Worm (Caenorhabditis elegans): ENCODE measurements around the gene gsto-3.

The gsto-3 gene

DNA sequence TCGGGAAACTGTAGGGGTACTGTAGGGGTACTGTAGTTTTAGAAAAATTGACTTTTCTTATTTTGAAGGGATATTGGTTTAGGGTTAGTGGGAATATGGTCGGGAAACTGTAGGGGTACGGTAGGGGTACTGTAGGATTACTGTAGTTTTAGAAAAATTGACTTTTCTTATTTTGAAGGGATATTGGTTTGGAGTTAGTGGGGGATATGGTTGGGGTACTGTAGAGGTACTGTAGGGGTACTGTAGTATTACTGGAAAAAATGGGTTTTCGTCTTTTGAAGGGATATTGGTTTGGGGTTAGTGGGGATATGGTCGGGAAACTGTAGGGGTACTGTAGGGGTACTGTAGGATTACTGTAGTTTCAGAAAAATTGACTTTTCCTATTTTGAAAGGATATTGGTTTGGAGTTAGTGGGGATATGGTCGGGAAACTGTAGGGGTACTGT is 34.3 kb upstream of the gsto-3 start:
- TF ChIP-seq php-3 (GFP tag; IDR thresholded peaks at IDR 0.05) (peak; percentile 75; the same call in 1 of the 2 replicates), hmg-1.1 (GFP tag; IDR thresholded peaks at IDR 0.05) (peak; percentile 48; the same call in 1 of the 2 replicates), ZK337.2 (GFP tag; IDR thresholded peaks at IDR 0.05) (peak; percentile 64; the same call in 1 of the 2 replicates), madf-5 (GFP tag; IDR thresholded peaks at IDR 0.05) (peak; percentile 43 to 72; a peak in 2 of 4 replicates), daf-8 (GFP tag; IDR thresholded peaks at IDR 0.05) (peak; percentile 63; the same call in 1 of the 2 replicates), Y48G9A.11 (GFP tag; IDR thresholded peaks at IDR 0.05) (peak; percentile 66; the same call in 1 of the 2 replicates), D1046.2 (GFP tag; IDR thresholded peaks at IDR 0.05) (0 out of 2 replicates have a peak, but pooled peaks have one; percentile 38), tra-1 (GFP tag; IDR thresholded peaks at IDR 0.05) (peak; percentile 13; the same call in 1 of the 2 replicates), F26F4.8 (GFP tag; conservative IDR thresholded peaks at IDR 0.05) (peak; percentile 51; the same call in 1 of the 2 replicates), dmd-9 (GFP tag; IDR thresholded peaks at IDR 0.05) (peak; percentile 73; the same call in 1 of the 2 replicates), tag-97 (GFP tag; IDR thresholded peaks at IDR 0.05) (0 out of 2 replicates have a peak, but pooled peaks have one; percentile 86), ceh-20 (GFP tag; IDR thresholded peaks at IDR 0.05) (0 out of 2 replicates have a peak, but pooled peaks have one; percentile 34), mxl-2 (GFP tag; conservative IDR thresholded peaks at IDR 0.05) (peak; percentile 42; the same call in 1 of the 2 replicates), nhr-42 (GFP tag; IDR thresholded peaks at IDR 0.05) (peak; percentile 64), arid-1 (GFP tag; conservative IDR thresholded peaks at IDR 0.05) (peak; percentile 59; the same call in 1 of the 2 replicates), saeg-2 (GFP tag; IDR thresholded peaks at IDR 0.05) (peak; percentile 75; the same call in 1 of the 2 replicates)

DNA sequence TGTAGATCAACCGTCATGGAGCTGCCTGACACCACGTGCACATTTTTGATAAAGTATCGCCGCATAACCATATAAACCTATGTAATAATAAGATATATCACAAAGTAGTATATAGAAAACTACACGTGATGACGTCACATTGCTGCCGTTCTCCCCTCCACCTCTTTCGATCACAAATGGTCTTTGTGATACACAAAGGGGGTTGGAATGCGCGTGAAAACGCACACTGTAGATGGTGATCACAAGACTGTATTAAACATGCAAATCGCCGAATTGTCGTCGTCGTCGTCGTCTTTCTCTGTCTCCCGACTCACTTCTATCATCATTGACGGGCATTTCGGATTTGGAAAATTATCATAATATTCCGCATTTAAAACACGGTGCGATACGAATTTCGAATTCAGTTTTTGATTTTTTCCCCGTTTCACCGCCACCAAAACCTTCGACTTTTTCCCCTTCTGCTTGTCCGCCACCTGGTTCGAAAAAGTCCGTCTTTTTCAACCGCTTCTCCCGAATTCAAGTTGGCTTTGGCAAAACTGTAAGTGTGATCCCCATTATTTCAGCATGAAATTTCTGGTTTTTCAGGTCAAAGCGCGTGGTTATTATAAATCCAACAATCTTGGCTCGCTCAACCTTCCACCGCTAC is 21.2 kb upstream of the gsto-3 start, which contains the start of the genes Y55B1BL.1 and Y55B1BL.2:
TSS of gene Y55B1BL.1 (plus strand) at position 217 of the 646 bp plus-strand sequence.
TSS of gene Y55B1BL.2 (plus strand) at position 596 of the 646 bp plus-strand sequence.
- TF ChIP-seq mdl-1 (tag; optimal IDR thresholded peaks at IDR 0.05) (peak in 1 of 2 experiments; percentile 38), nhr-28 (tag; optimal IDR thresholded peaks at IDR 0.05) (peak; percentile 56), unc-62 (GFP tag; optimal IDR thresholded peaks at IDR 0.05 in 1 of 2) (peak in 1 of 2 experiments; percentile 73), unc-62 (tag; optimal IDR thresholded peaks at IDR 0.05) (no peak), zip-2 (tag; optimal IDR thresholded peaks at IDR 0.05) (no peak), hlh-30 (tag; optimal IDR thresholded peaks at IDR 0.05; ENCODE audit: insufficient read depth) (peak; percentile 75)

DNA sequence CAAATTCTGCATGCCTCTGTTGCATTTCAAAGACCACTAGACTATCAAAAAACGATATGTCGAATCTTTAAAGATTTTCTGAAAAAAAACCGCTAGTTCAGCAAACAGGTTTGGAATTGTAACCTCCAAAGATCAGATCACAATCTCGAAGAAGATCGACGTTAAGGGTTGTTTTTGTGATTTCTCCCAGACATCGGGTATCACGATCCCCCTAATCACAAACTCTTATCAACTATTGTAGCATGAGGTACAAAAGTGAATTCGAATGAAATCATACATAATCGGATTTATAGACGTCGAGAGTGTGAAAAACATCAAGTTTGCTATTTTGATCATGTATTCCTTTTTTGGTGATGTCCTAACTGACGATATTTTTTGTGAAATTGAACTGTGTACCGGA is 19.8 kb upstream of the gsto-3 start:
- TF ChIP-seq hlh-30 (tag; optimal IDR thresholded peaks at IDR 0.05; ENCODE audit: insufficient read depth): peak; percentile 22
- TF ChIP-seq ceh-32 (tag; optimal IDR thresholded peaks at IDR 0.05; ENCODE audit: poor library complexity): no peak
- TF ChIP-seq nhr-28 (tag; optimal IDR thresholded peaks at IDR 0.05): peak; percentile 62

- TF ChIP-seq ceh-44 (GFP tag; IDR thresholded peaks at IDR 0.05) (no peak), ztf-7 (tag; optimal IDR thresholded peaks at IDR 0.05) (no peak), lsy-2 (tag; optimal IDR thresholded peaks at IDR 0.05) (no peak), mxl-3 (GFP tag; optimal IDR thresholded peaks at IDR 0.05) (no peak), hlh-30 (tag; optimal IDR thresholded peaks at IDR 0.05; ENCODE audit: insufficient read depth) (peak; percentile 20), sdz-12 (GFP tag; optimal IDR thresholded peaks at IDR 0.05) (no peak), madf-5 (GFP tag; IDR thresholded peaks at IDR 0.05) (no peak), spr-1 (tag; optimal IDR thresholded peaks at IDR 0.05) (no peak), ceh-28 (tag; optimal IDR thresholded peaks at IDR 0.05) (no peak), cey-2 (tag; optimal IDR thresholded peaks at IDR 0.05; ENCODE audit: borderline replicate concordance, insufficient read depth) (no peak), tra-1 (GFP tag; IDR thresholded peaks at IDR 0.05) (no peak), unc-62 (GFP tag; optimal IDR thresholded peaks at IDR 0.05 in 1 of 2) (peak in 1 of 2 experiments; percentile 96), unc-62 (tag; optimal IDR thresholded peaks at IDR 0.05) (no peak), nhr-11 (tag; optimal IDR thresholded peaks at IDR 0.05) (no peak), fkh-10 (GFP tag; optimal IDR thresholded peaks at IDR 0.05) (no peak), dpl-1 (GFP tag; optimal IDR thresholded peaks at IDR 0.05) (no peak)
These were observed 4.0 kb upstream of the gsto-3 start for ce11 chrIII:385068-385467.

Measured in whole organism, L4 larva.